Worm (Caenorhabditis elegans) whole organism, L3 larva: Measurements from ENCODE around the gene egg-1.
A peak's percentile ranks its signal among the peaks of the same experiment; 100 is the strongest.

Source experiments
- elt-3 ChIP-seq, 3 experiments: fragments of 150-350 bp in 1 of 3; sonication (generic microtip) in 2 of 3; optimal IDR thresholded peaks; 2 replicates in 2 of 3; 4 replicates in 1 of 3; lab custom pipeline; 2014 to 2017; ENCODE audit warnings: missing biosample characterization in 3 of 3, missing genetic modification characterization in 3 of 3
- fkh-2 ChIP-seq: fragments of 150-350 bp; optimal IDR thresholded peaks from 2 replicates; lab custom pipeline; 2014; ENCODE audit warnings: missing biosample characterization, missing genetic modification reagents, missing genetic modification characterization
- nhr-237 ChIP-seq: fragments of 150-350 bp; optimal IDR thresholded peaks from 2 replicates; lab custom pipeline; 2014; ENCODE audit warnings: missing biosample characterization, missing genetic modification characterization
- unc-62 ChIP-seq: fragments of 150-350 bp; sonication (generic microtip); optimal IDR thresholded peaks from 4 replicates; lab custom pipeline; 2014; ENCODE audit warnings: missing biosample characterization, missing genetic modification reagents, missing genetic modification characterization
- zag-1 ChIP-seq: fragments of 150-350 bp; optimal IDR thresholded peaks from 2 replicates; lab custom pipeline; 2014; ENCODE audit warnings: missing biosample characterization, missing genetic modification characterization

DNA sequence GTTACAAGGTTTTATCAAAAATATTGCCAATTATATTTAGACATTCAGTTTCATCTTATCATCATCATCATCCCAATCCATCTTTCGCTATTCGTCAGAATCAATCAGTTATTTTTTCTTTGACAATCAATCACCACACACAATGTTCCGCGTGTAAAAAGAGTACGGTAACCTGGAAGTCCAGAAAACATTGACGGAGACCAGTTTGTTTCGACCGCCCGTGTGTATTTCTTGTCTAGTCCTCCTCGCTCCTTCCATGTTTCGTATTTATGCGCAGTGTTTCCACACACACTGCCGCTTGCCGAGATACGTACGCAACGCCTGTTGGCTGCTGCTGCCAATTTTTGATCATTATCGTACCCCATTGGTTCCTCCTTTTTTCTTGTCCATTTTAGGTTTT, 17.3 kb upstream of the egg-1 start:
- TF ChIP-seq nhr-237 (tag; lab: Kevin White, UChicago): no peak
- peak; percentile 40 for TF ChIP-seq unc-62
- no peak for TF ChIP-seq elt-3 (tag; optimal IDR thresholded peaks at IDR 0.05; lab: Kevin White, UChicago)
- TF ChIP-seq fkh-2: no peak
- TF ChIP-seq zag-1 (tag; lab: Kevin White, UChicago): no peak
